Worm (Caenorhabditis elegans): ENCODE measurements around the gene Y50E8A.2.

The Y50E8A.2 gene

DNA sequence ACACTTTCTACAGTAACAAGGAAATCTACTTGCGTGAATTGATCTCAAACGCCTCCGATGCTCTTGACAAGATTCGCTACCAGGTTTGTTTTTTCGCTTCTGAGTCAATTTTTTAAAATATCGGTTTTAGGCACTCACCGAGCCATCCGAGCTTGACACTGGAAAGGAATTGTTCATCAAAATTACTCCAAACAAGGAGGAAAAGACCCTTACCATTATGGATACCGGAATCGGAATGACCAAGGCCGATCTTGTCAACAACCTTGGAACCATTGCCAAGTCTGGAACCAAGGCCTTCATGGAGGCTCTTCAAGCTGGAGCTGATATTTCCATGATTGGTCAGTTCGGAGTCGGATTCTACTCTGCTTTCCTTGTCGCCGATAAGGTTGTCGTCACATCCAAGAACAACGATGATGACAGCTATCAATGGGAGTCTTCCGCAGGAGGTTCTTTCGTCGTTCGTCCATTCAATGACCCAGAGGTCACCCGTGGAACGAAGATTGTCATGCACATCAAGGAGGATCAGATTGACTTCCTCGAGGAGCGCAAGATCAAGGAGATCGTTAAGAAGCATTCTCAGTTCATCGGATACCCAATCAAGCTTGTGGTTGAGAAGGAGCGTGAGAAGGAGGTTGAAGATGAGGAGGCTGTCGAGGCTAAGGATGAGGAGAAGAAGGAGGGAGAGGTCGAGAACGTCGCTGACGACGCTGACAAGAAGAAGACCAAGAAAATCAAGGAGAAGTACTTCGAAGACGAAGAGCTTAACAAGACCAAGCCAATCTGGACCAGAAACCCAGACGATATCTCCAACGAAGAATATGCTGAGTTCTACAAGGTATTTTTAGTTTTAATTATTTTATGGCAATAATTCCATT is 42.2 kb downstream of the Y50E8A.2 start (continued):
- no peak for TF ChIP-seq lsy-27 (tag; optimal IDR thresholded peaks at IDR 0.05; ENCODE audit: borderline replicate concordance, insufficient read depth)
- no peak for TF ChIP-seq F49E8.2 (tag; optimal IDR thresholded peaks at IDR 0.05; ENCODE audit: insufficient read depth)
- no peak for TF ChIP-seq sdz-38 (tag; optimal IDR thresholded peaks at IDR 0.05)
- no peak for TF ChIP-seq lag-1 (GFP tag; IDR thresholded peaks at IDR 0.05)
- 0 out of 2 replicates have a peak, but pooled peaks have one; percentile 9 for TF ChIP-seq F37B4.10 (GFP tag; IDR thresholded peaks at IDR 0.05)
- peak; percentile 5 for TF ChIP-seq dpl-1 (GFP tag; optimal IDR thresholded peaks at IDR 0.05)
- TF ChIP-seq F23B12.7 (tag; optimal IDR thresholded peaks at IDR 0.05; ENCODE audit: insufficient read depth), result no peak
- no peak for TF ChIP-seq snpc-1.1 (tag; optimal IDR thresholded peaks at IDR 0.05; ENCODE audit: insufficient read depth)
- TF ChIP-seq dpff-1 (tag; optimal IDR thresholded peaks at IDR 0.05), result no peak
- TF ChIP-seq snpc-3.4 (tag; optimal IDR thresholded peaks at IDR 0.05), result no peak
- TF ChIP-seq lin-40 (tag; optimal IDR thresholded peaks at IDR 0.05), result no peak
- no peak; the same call in 1 of the 2 replicates for TF ChIP-seq Y95B8A.8 (GFP tag; IDR thresholded peaks at IDR 0.05)
- TF ChIP-seq hlh-12 (tag; optimal IDR thresholded peaks at IDR 0.05), result no peak
- no peak for TF ChIP-seq ets-4 (GFP tag; optimal IDR thresholded peaks at IDR 0.05)
- TF ChIP-seq ztf-3 (GFP tag; optimal IDR thresholded peaks at IDR 0.05), result no peak
- no peak for TF ChIP-seq gei-17 (GFP tag; optimal IDR thresholded peaks at IDR 0.05)
- TF ChIP-seq unc-62 (GFP tag; optimal IDR thresholded peaks at IDR 0.05), result no peak
- no peak for TF ChIP-seq rec-8 (tag; optimal IDR thresholded peaks at IDR 0.05)
- no peak for TF ChIP-seq egl-44 (GFP tag; IDR thresholded peaks at IDR 0.05)
- TF ChIP-seq K11D2.4 (GFP tag; IDR thresholded peaks at IDR 0.05), result no peak
- TF ChIP-seq F33H1.4 (GFP tag; IDR thresholded peaks at IDR 0.05), result no peak; the same call in 1 of the 2 replicates
- TF ChIP-seq F39B2.1 (GFP tag; IDR thresholded peaks at IDR 0.05), result 0 out of 2 replicates have a peak, but pooled peaks have one; percentile 2
- no peak for TF ChIP-seq F22D6.2 (tag; optimal IDR thresholded peaks at IDR 0.05)
- no peak for TF ChIP-seq ztf-28 (GFP tag; IDR thresholded peaks at IDR 0.05)
- no peak for TF ChIP-seq ccch-3 (GFP tag; optimal IDR thresholded peaks at IDR 0.05)
- no peak for TF ChIP-seq cebp-2 (GFP tag; IDR thresholded peaks at IDR 0.05)
- no peak for TF ChIP-seq nfyb-1 (GFP tag; IDR thresholded peaks at IDR 0.05)
- TF ChIP-seq K12H6.12 (tag; optimal IDR thresholded peaks at IDR 0.05), result no peak
- no peak for TF ChIP-seq nfya-2 (GFP tag; IDR thresholded peaks at IDR 0.05)
- no peak for TF ChIP-seq pbrm-1 (GFP tag; IDR thresholded peaks at IDR 0.05)
- TF ChIP-seq tlf-1 (GFP tag; optimal IDR thresholded peaks at IDR 0.05), result no peak
- no peak for TF ChIP-seq B0035.1 (tag; optimal IDR thresholded peaks at IDR 0.05)
- no peak for TF ChIP-seq attf-6 (GFP tag; IDR thresholded peaks at IDR 0.05)
- TF ChIP-seq fkh-3 (tag; optimal IDR thresholded peaks at IDR 0.05), result no peak
- TF ChIP-seq hsf-1 (GFP tag; IDR thresholded peaks at IDR 0.05), result peak; percentile 48; the same call in 1 of the 2 replicates
- TF ChIP-seq mel-28 (tag; optimal IDR thresholded peaks at IDR 0.05; ENCODE audit: borderline replicate concordance), result no peak
- no peak for TF ChIP-seq F57C9.4 (tag; optimal IDR thresholded peaks at IDR 0.05)
- no peak for TF ChIP-seq nhr-90 (tag; optimal IDR thresholded peaks at IDR 0.05)
- TF ChIP-seq madf-10 (tag; optimal IDR thresholded peaks at IDR 0.05), result no peak
- no peak for TF ChIP-seq xnd-1 (tag; optimal IDR thresholded peaks at IDR 0.05)
- TF ChIP-seq F57A8.1 (GFP tag; optimal IDR thresholded peaks at IDR 0.05), result peak; percentile 70
